Fruit fly (Drosophila melanogaster) whole organism, adult: Measurements from ENCODE around the gene Prp3.

ENCODE experiments used
- bab1 ChIP-seq: fragments of 200-800 bp; sonication (Bioruptor generic); optimal IDR thresholded peaks from 3 replicates; lab custom pipeline; 2019; ENCODE audit warnings: missing biosample characterization, mild to moderate bottlenecking, missing genetic modification characterization, moderate library complexity
- ovo ChIP-seq: fragments of 200-800 bp; sonication (Bioruptor generic); optimal IDR thresholded peaks from 2 replicates; lab custom pipeline; 2016; ENCODE audit warnings: missing biosample characterization, missing genetic modification characterization

DNA sequence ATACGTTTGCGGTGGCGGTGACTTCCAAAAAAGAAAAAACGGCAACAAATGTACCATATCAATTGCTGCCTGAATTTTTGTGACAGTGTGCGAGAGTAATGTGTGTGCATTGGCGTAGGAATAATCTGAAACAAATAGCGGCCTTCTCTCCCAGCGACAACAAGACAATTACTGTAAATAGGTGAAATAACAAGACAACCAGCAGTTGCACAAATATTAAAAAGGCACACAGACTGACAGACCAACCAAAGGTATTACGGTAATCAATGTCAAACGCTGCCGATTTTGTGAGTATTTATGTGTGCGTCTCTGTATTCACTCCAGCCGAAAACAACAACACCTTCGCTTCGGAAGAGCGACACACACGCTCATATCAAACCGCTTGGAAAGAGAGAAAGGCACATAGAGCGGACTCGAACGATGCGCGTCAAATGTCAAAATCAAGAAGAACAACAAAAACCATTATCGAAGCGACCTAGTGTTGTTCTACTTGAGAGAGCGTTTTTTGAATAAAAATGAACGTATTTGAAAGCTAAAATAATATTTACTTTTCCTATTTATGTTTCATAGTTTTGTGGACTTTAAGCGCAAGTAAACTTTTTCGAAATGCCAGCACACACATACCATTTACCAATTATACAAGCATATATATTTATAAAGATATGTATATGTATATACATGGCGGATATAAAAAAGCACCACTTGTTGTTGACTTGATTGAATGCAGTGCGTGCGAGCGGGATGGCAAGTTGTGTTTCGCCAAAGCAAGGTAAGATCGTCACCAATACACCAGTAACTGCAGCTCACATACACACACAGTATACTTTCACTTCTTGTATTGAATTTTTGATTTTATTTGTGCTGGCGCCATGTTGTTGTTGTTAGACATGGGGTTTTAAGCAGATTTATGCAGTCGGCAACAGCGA, 3.1 kb upstream of the Prp3 start:
- TF ChIP-seq ovo (GFP tag; lab: Kevin White, UChicago) (peak; percentile 83), bab1 (GFP tag; lab: Kevin White, UChicago) (no peak)
